Fruit fly (Drosophila melanogaster) whole organism: ENCODE data around the gene CG15531.

ENCODE experiments used
- CG8478 ChIP-seq: fragments of >200 bp; optimal IDR thresholded peaks from 2 replicates; lab custom pipeline; 2018; ENCODE audit warnings: inconsistent platforms
- Dll ChIP-seq: fragments of >200 bp; optimal IDR thresholded peaks from 2 replicates; lab custom pipeline; 2017
- EcR ChIP-seq, 2 experiments: fragments of >200 bp; optimal IDR thresholded peaks; 2 replicates each; lab custom pipeline; 2017; ENCODE audit warnings: missing biosample characterization in 2 of 2, missing genetic modification characterization in 2 of 2, missing genetic modification reagents in 2 of 2
- usp ChIP-seq: fragments of >200 bp; optimal IDR thresholded peaks from 2 replicates; lab custom pipeline; 2017; ENCODE audit warnings: missing biosample characterization, missing genetic modification characterization, mixed read lengths

DNA sequence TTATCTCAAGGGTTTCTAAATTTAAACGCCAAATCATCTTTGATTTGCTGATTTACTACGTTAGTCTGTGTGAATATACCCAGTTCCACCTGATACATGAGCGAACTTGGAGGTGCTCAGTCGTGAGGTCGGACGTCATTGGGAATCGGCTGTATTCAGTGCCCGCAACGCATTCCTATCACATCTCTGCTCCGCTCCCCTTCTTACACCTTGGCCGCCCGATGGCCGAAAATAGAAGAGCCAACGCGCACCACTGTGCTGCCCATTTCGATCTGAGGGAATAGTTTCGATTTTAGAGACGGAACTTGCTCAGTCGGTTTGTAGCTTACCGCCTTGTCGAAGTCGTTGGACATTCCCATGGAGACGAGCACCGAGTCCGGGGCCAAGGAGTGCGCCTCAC is 19.7 kb downstream of the CG15531 start:
- no peak for TF ChIP-seq usp (GFP tag; lab: Kevin White, UChicago)
- TF ChIP-seq CG8478 = no peak
- TF ChIP-seq EcR (GFP tag; optimal IDR thresholded peaks at IDR 0.05; lab: Kevin White, UChicago) = no peak
- no peak for TF ChIP-seq Dll (lab: Kevin White, UChicago)
